Worm (Caenorhabditis elegans) whole organism, L3 larva: ENCODE results near the gene dhs-27.

ENCODE experiments used
- R02D3.7 ChIP-seq: fragments of 150-350 bp; optimal IDR thresholded peaks from 2 replicates; lab custom pipeline; 2014; ENCODE audit warnings: missing biosample characterization, missing genetic modification characterization
- ZK546.5 ChIP-seq: sonication (generic microtip); optimal IDR thresholded peaks from 2 replicates; lab custom pipeline; 2017; ENCODE audit warnings: missing biosample characterization, missing genetic modification characterization
- aly-2 ChIP-seq: fragments of 150-350 bp; optimal IDR thresholded peaks from 2 replicates; lab custom pipeline; 2014; ENCODE audit warnings: missing biosample characterization, missing genetic modification characterization
- ama-1 ChIP-seq: fragments of 150-350 bp; optimal IDR thresholded peaks from 2 replicates; lab custom pipeline; 2018
- ceh-16 ChIP-seq: sonication (generic microtip); optimal IDR thresholded peaks from 2 replicates; lab custom pipeline; 2017; ENCODE audit warnings: missing biosample characterization, missing genetic modification characterization
- ceh-82 ChIP-seq: fragments of 150-350 bp; optimal IDR thresholded peaks from 2 replicates; lab custom pipeline; 2014; ENCODE audit warnings: missing biosample characterization, missing genetic modification characterization
- ceh-9 ChIP-seq: sonication (generic microtip); optimal IDR thresholded peaks from 2 replicates; lab custom pipeline; 2018; ENCODE audit warnings: missing biosample characterization, missing genetic modification characterization
- egl-27 ChIP-seq: sonication (generic microtip); optimal IDR thresholded peaks from 4 replicates; lab custom pipeline; 2017; ENCODE audit warnings: missing biosample characterization, missing genetic modification reagents, missing genetic modification characterization
- elt-1 ChIP-seq: fragments of 150-350 bp; optimal IDR thresholded peaks from 2 replicates; lab custom pipeline; 2014; ENCODE audit warnings: missing biosample characterization, missing genetic modification characterization
- elt-2 ChIP-seq: sonication (generic microtip); optimal IDR thresholded peaks from 2 replicates; lab custom pipeline; 2016; ENCODE audit warnings: missing genetic modification reagents, mild to moderate bottlenecking, missing genetic modification characterization, missing compliant biosample characterization
- elt-3 ChIP-seq, 3 experiments: fragments of 150-350 bp in 1 of 3; sonication (generic microtip) in 2 of 3; optimal IDR thresholded peaks; 2 replicates in 2 of 3; 4 replicates in 1 of 3; lab custom pipeline; 2014 to 2017; ENCODE audit warnings: missing biosample characterization in 3 of 3, missing genetic modification characterization in 3 of 3
- eor-1 ChIP-seq, 2 experiments: fragments of 150-350 bp; optimal IDR thresholded peaks; 2 replicates each; lab custom pipeline; 2014 to 2018; ENCODE audit warnings: missing biosample characterization in 2 of 2, missing genetic modification characterization in 2 of 2
- fos-1 ChIP-seq: fragments of 150-350 bp; optimal IDR thresholded peaks from 2 replicates; lab custom pipeline; 2014; ENCODE audit warnings: missing biosample characterization, missing genetic modification characterization
- hmg-11 ChIP-seq: sonication (generic microtip); optimal IDR thresholded peaks from 2 replicates; lab custom pipeline; 2016; ENCODE audit warnings: missing genetic modification characterization, missing compliant biosample characterization
- jun-1 ChIP-seq: fragments of 150-350 bp; optimal IDR thresholded peaks from 2 replicates; lab custom pipeline; 2014; ENCODE audit warnings: missing biosample characterization, missing genetic modification reagents, missing genetic modification characterization
- lsy-12 ChIP-seq: sonication (generic microtip); optimal IDR thresholded peaks from 2 replicates; lab custom pipeline; 2016; ENCODE audit warnings: mild to moderate bottlenecking, missing genetic modification characterization, missing compliant biosample characterization
- mdl-1 ChIP-seq: fragments of 150-350 bp; optimal IDR thresholded peaks from 2 replicates; lab custom pipeline; 2014; ENCODE audit warnings: missing biosample characterization, missing genetic modification characterization
- nhr-11 ChIP-seq: fragments of 150-350 bp; optimal IDR thresholded peaks from 2 replicates; lab custom pipeline; 2014; ENCODE audit warnings: missing biosample characterization, missing genetic modification characterization
- nhr-12 ChIP-seq: fragments of 150-350 bp; optimal IDR thresholded peaks from 2 replicates; lab custom pipeline; 2014; ENCODE audit warnings: missing biosample characterization, missing genetic modification characterization
- nhr-23 ChIP-seq: fragments of 150-350 bp; optimal IDR thresholded peaks from 2 replicates; lab custom pipeline; 2014; ENCODE audit warnings: missing biosample characterization, missing genetic modification reagents, missing genetic modification characterization
- nhr-237 ChIP-seq: fragments of 150-350 bp; optimal IDR thresholded peaks from 2 replicates; lab custom pipeline; 2014; ENCODE audit warnings: missing biosample characterization, missing genetic modification characterization
- nhr-25 ChIP-seq: sonication (generic microtip); optimal IDR thresholded peaks from 2 replicates; lab custom pipeline; 2017; ENCODE audit warnings: missing biosample characterization, missing genetic modification characterization
- nhr-43 ChIP-seq: sonication (generic microtip); optimal IDR thresholded peaks from 2 replicates; lab custom pipeline; 2016; ENCODE audit warnings: mild to moderate bottlenecking, missing genetic modification characterization, missing compliant biosample characterization; ENCODE audit not compliant: poor library complexity, severe bottlenecking
- nhr-67 ChIP-seq: fragments of 150-350 bp; optimal IDR thresholded peaks from 2 replicates; lab custom pipeline; 2014; ENCODE audit warnings: missing biosample characterization, missing genetic modification characterization
- nhr-76 ChIP-seq: fragments of 150-350 bp; sonication (generic microtip); optimal IDR thresholded peaks from 5 replicates; lab custom pipeline; 2014; ENCODE audit warnings: missing biosample characterization, missing genetic modification characterization
- pha-4 ChIP-seq: fragments of 150-350 bp; optimal IDR thresholded peaks from 2 replicates; lab custom pipeline; 2014; ENCODE audit warnings: missing biosample characterization, missing genetic modification reagents, missing genetic modification characterization
- pqm-1 ChIP-seq: fragments of 150-350 bp; optimal IDR thresholded peaks from 2 replicates; lab custom pipeline; 2017; ENCODE audit warnings: missing biosample characterization, missing genetic modification characterization, inconsistent platforms
- skn-1 ChIP-seq: fragments of 150-350 bp; optimal IDR thresholded peaks from 2 replicates; lab custom pipeline; 2014; ENCODE audit warnings: missing biosample characterization, missing genetic modification characterization
- snpc-4 ChIP-seq: fragments of 150-350 bp; optimal IDR thresholded peaks from 2 replicates; lab custom pipeline; 2014; ENCODE audit warnings: missing biosample characterization, missing genetic modification characterization
- unc-39 ChIP-seq: sonication (generic microtip); optimal IDR thresholded peaks from 4 replicates; lab custom pipeline; 2017; ENCODE audit warnings: missing biosample characterization, missing genetic modification characterization
- unc-62 ChIP-seq: fragments of 150-350 bp; sonication (generic microtip); optimal IDR thresholded peaks from 4 replicates; lab custom pipeline; 2014; ENCODE audit warnings: missing biosample characterization, missing genetic modification reagents, missing genetic modification characterization
- zag-1 ChIP-seq: fragments of 150-350 bp; optimal IDR thresholded peaks from 2 replicates; lab custom pipeline; 2014; ENCODE audit warnings: missing biosample characterization, missing genetic modification characterization
- ztf-11 ChIP-seq: fragments of 150-350 bp; optimal IDR thresholded peaks from 2 replicates; lab custom pipeline; 2014; ENCODE audit warnings: missing biosample characterization, missing genetic modification characterization

dhs-27 gene

ce11 chrX:3399917-3400316 lies 14.6 kb downstream of the dhs-27 start, which contains the start of gene cht-1:
TSS of gene cht-1 (minus strand) at chrX:3400017.
- TF ChIP-seq snpc-4 (no peak), skn-1 (tag; lab: Kevin White, UChicago) (no peak), hmg-11 (tag; lab: Kevin White, UChicago) (no peak), ceh-16 (tag; lab: Kevin White, UChicago) (no peak), pha-4 (tag; lab: Kevin White, UChicago) (no peak), elt-3 (tag; optimal IDR thresholded peaks at IDR 0.05; lab: Kevin White, UChicago) (no peak), zag-1 (tag; lab: Kevin White, UChicago) (no peak)

ce11 chrX:3396735-3397134 lies 17.8 kb downstream of the dhs-27 start:
- TF ChIP-seq unc-39 (tag; lab: Kevin White, UChicago) (no peak), elt-1 (tag; lab: Kevin White, UChicago) (peak; percentile 75)
- TF ChIP-seq, all 47 proteins: peak for 1

- TF ChIP-seq ceh-82 (tag; lab: Kevin White, UChicago), result no peak
- TF ChIP-seq pha-4 (tag; lab: Kevin White, UChicago), result no peak
- no peak for TF ChIP-seq fos-1 (tag; lab: Kevin White, UChicago)
- no peak for TF ChIP-seq nhr-43
- TF ChIP-seq ZK546.5 (tag; lab: Kevin White, UChicago), result no peak
- TF ChIP-seq eor-1 (tag; optimal IDR thresholded peaks at IDR 0.05; lab: Kevin White, UChicago), result no peak
- no peak for TF ChIP-seq nhr-25 (tag; lab: Kevin White, UChicago)
- TF ChIP-seq, all 47 proteins: peak for 0
Observed at ce11 chrX:3393562-3393961, 20.9 kb downstream of the dhs-27 start, which contains the start of gene slcf-2. TSS of gene slcf-2 (plus strand) at chrX:3393862.

- TF ChIP-seq nhr-43 (no peak), elt-1 (tag; lab: Kevin White, UChicago) (no peak), unc-39 (tag; lab: Kevin White, UChicago) (no peak), unc-62 (GFP tag; lab: Kevin White, UChicago) (no peak), R02D3.7 (tag; lab: Kevin White, UChicago) (no peak), skn-1 (tag; lab: Kevin White, UChicago) (no peak), mdl-1 (tag; lab: Kevin White, UChicago) (no peak), ceh-82 (tag; lab: Kevin White, UChicago) (no peak), ceh-9 (no peak), aly-2 (tag; lab: Kevin White, UChicago) (no peak), nhr-12 (tag; lab: Kevin White, UChicago) (no peak), nhr-25 (tag; lab: Kevin White, UChicago) (no peak), egl-27 (tag; lab: Kevin White, UChicago) (no peak), ztf-11 (tag; lab: Kevin White, UChicago) (no peak), zag-1 (tag; lab: Kevin White, UChicago) (no peak), ama-1 (no peak), nhr-11 (tag; lab: Kevin White, UChicago) (no peak)
- TF ChIP-seq, all 47 proteins: peak for 0
Observed at ce11 chrX:3385362-3385761, 29.1 kb downstream of the dhs-27 start, which contains the start of gene acp-1. TSS of gene acp-1 (minus strand) at chrX:3385462.

ce11 chrX:3380167-3380566 lies 34.3 kb downstream of the dhs-27 start, which contains the start of gene ZK563.7:
TSS of gene ZK563.7 (plus strand) at chrX:3380467.
- TF ChIP-seq elt-2 (tag; lab: Kevin White, UChicago) (no peak), lsy-12 (tag; lab: Kevin White, UChicago) (no peak), jun-1 (tag; lab: Kevin White, UChicago) (no peak), elt-1 (tag; lab: Kevin White, UChicago) (no peak), ama-1 (no peak), nhr-12 (tag; lab: Kevin White, UChicago) (no peak), aly-2 (tag; lab: Kevin White, UChicago) (no peak), snpc-4 (no peak), nhr-11 (tag; lab: Kevin White, UChicago) (no peak), pha-4 (tag; lab: Kevin White, UChicago) (no peak), nhr-76 (tag; lab: Kevin White, UChicago) (no peak), R02D3.7 (tag; lab: Kevin White, UChicago) (no peak), skn-1 (tag; lab: Kevin White, UChicago) (no peak), fos-1 (tag; lab: Kevin White, UChicago) (no peak), nhr-237 (tag; lab: Kevin White, UChicago) (no peak), ceh-82 (tag; lab: Kevin White, UChicago) (no peak), nhr-23 (tag; lab: Kevin White, UChicago) (no peak), ZK546.5 (tag; lab: Kevin White, UChicago) (no peak), nhr-67 (no peak), pqm-1 (tag; lab: Kevin White, UChicago) (no peak)
